Worm (Caenorhabditis elegans): ENCODE results near the gene Y48D7A.1.

Gene Y48D7A.1

DNA sequence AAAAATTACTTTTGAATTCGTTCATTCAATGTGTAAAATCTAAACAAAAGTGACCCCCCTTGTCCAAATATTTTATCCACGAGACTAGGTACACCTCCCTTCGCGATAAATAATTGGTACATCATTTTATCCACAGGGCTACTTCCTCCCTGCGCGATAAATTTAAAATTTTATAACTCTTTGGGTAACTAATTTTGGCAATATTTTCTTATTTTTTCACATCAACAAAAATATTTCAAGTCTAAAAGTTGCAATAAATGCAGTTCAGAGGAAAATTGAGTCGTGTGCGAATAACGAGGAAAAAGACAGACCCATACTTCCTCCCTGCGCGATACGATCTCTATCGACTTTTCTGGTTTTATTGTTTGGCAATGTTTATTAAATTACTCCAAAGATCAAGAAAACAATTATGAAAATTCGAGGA, 12.3 kb upstream of the Y48D7A.1 start:
- TF ChIP-seq ets-7 (tag; optimal IDR thresholded peaks at IDR 0.05) = peak; percentile 55
- TF ChIP-seq F13C5.2 (tag; optimal IDR thresholded peaks at IDR 0.05) = peak; percentile 94
- TF ChIP-seq tra-4 (tag; optimal IDR thresholded peaks at IDR 0.05) = no peak
- TF ChIP-seq ceh-13 (GFP tag; optimal IDR thresholded peaks at IDR 0.05) = no peak
- TF ChIP-seq ama-1 (optimal IDR thresholded peaks at IDR 0.05) = no peak
- peak; percentile 73 for TF ChIP-seq flt-1 (GFP tag; IDR thresholded peaks at IDR 0.05)
- TF ChIP-seq scrt-1 (GFP tag; IDR thresholded peaks at IDR 0.05) = peak; percentile 67; the same call in 1 of the 2 replicates
- no peak for TF ChIP-seq hmbx-1 (tag; optimal IDR thresholded peaks at IDR 0.05)
- peak; percentile 76 for TF ChIP-seq pes-1 (GFP tag; IDR thresholded peaks at IDR 0.05)
- TF ChIP-seq sea-1 (GFP tag; conservative IDR thresholded peaks at IDR 0.05) = no peak
- TF ChIP-seq ceh-36 (tag; optimal IDR thresholded peaks at IDR 0.05) = no peak
- no peak for TF ChIP-seq aly-1 (tag; optimal IDR thresholded peaks at IDR 0.05)
- peak; percentile 37 for TF ChIP-seq hnd-1 (tag; optimal IDR thresholded peaks at IDR 0.05)
- peak; percentile 80 for TF ChIP-seq hmg-4 (GFP tag; optimal IDR thresholded peaks at IDR 0.05)
- no peak for TF ChIP-seq tbx-11 (GFP tag; IDR thresholded peaks at IDR 0.05)
- TF ChIP-seq B0310.2 (tag; optimal IDR thresholded peaks at IDR 0.05) = peak; percentile 5
- peak; percentile 58; the same call in 1 of the 2 replicates for TF ChIP-seq tbx-37 (GFP tag; conservative IDR thresholded peaks at IDR 0.05)

ce11 chrX:2999652-3000051, 9.6 kb upstream of the Y48D7A.1 start, which contains the start of gene Y41G9A.17:
Gene Y41G9A.17, minus strand, starts transcription at chrX:2999752.
- TF ChIP-seq hmg-4 (GFP tag; optimal IDR thresholded peaks at IDR 0.05) = no peak
- TF ChIP-seq ceh-13 (GFP tag; optimal IDR thresholded peaks at IDR 0.05) = no peak
- TF ChIP-seq tbx-11 (GFP tag; IDR thresholded peaks at IDR 0.05) = no peak
- no peak for TF ChIP-seq tbx-37 (GFP tag; conservative IDR thresholded peaks at IDR 0.05)
- TF ChIP-seq F13C5.2 (tag; optimal IDR thresholded peaks at IDR 0.05) = no peak
- no peak for TF ChIP-seq ama-1 (optimal IDR thresholded peaks at IDR 0.05)
- TF ChIP-seq aly-1 (tag; optimal IDR thresholded peaks at IDR 0.05) = no peak
- no peak for TF ChIP-seq B0310.2 (tag; optimal IDR thresholded peaks at IDR 0.05)
- TF ChIP-seq hnd-1 (tag; optimal IDR thresholded peaks at IDR 0.05) = no peak

- TF ChIP-seq aly-1 (tag; optimal IDR thresholded peaks at IDR 0.05) (no peak), hmbx-1 (tag; optimal IDR thresholded peaks at IDR 0.05) (no peak), hmg-4 (GFP tag; optimal IDR thresholded peaks at IDR 0.05) (no peak), B0310.2 (tag; optimal IDR thresholded peaks at IDR 0.05) (no peak), sea-1 (GFP tag; conservative IDR thresholded peaks at IDR 0.05) (no peak), ets-7 (tag; optimal IDR thresholded peaks at IDR 0.05) (no peak), tbx-37 (GFP tag; conservative IDR thresholded peaks at IDR 0.05) (no peak), ama-1 (optimal IDR thresholded peaks at IDR 0.05) (no peak), pes-1 (GFP tag; IDR thresholded peaks at IDR 0.05) (no peak), scrt-1 (GFP tag; IDR thresholded peaks at IDR 0.05) (no peak), ceh-13 (GFP tag; optimal IDR thresholded peaks at IDR 0.05) (no peak), flt-1 (GFP tag; IDR thresholded peaks at IDR 0.05) (no peak), tra-4 (tag; optimal IDR thresholded peaks at IDR 0.05) (no peak)
These were observed 5.6 kb upstream of the Y48D7A.1 start, which contains the start of gene Y41G9A.6 for ce11 chrX:3003703-3004102. Gene Y41G9A.6, minus strand, starts transcription at chrX:3003803.

DNA sequence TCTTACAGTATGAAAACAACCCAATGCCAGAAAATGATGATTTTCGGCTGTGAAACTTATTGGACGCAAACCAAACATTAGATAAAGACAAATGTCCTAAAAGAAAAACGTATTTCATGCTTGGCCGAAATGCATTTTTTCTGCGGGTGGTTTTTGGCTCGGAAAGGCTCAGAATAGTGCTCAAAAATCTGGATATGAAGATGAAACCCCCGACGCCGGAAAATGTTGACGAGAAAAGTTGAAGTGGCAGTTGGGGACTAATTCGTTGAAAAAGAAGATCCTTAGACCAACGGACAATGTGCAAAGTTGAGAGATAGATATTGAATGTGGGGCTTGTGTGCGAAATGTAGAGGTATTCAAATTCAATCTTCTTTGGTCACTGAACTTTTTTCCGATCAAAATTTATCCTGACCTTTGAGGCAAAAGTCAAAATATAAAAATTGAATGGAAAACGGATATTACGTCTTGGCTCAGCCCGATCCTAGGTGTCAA, 9.3 kb downstream of the Y48D7A.1 start, which contains the start of gene flp-18:
Gene flp-18, minus strand, starts transcription at position 51 of the 492 bp plus-strand sequence.
- no peak for TF ChIP-seq flt-1 (GFP tag; IDR thresholded peaks at IDR 0.05)
- no peak for TF ChIP-seq sea-1 (GFP tag; conservative IDR thresholded peaks at IDR 0.05)

DNA sequence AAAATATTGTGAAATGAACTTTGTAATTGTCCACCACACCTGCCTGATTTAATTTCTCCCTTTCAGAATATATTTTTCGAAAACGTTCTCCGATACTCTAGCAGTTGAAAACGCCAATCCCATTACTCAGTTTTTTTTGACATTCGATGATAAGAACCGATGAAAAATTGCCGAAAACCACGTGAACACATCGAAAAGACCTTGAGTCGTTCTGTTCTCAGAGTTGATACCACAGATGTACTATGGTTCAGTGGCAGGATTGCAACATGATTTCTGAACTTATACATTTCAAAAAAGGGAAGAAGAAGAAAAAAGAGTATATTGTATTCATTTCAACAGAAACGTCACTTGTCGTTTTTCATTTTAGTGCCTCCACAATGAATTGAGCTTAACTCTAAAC, 10.7 kb downstream of the Y48D7A.1 start:
- no peak for TF ChIP-seq ama-1 (optimal IDR thresholded peaks at IDR 0.05)
- TF ChIP-seq tbx-37 (GFP tag; conservative IDR thresholded peaks at IDR 0.05) = no peak
- no peak for TF ChIP-seq scrt-1 (GFP tag; IDR thresholded peaks at IDR 0.05)
- no peak for TF ChIP-seq sea-1 (GFP tag; conservative IDR thresholded peaks at IDR 0.05)
- TF ChIP-seq ceh-13 (GFP tag; optimal IDR thresholded peaks at IDR 0.05) = no peak
- no peak for TF ChIP-seq ceh-36 (tag; optimal IDR thresholded peaks at IDR 0.05)
- no peak for TF ChIP-seq ets-7 (tag; optimal IDR thresholded peaks at IDR 0.05)
- TF ChIP-seq tbx-11 (GFP tag; IDR thresholded peaks at IDR 0.05) = no peak
- no peak for TF ChIP-seq hnd-1 (tag; optimal IDR thresholded peaks at IDR 0.05)
- no peak for TF ChIP-seq hmg-4 (GFP tag; optimal IDR thresholded peaks at IDR 0.05)
- no peak for TF ChIP-seq tra-4 (tag; optimal IDR thresholded peaks at IDR 0.05)
- no peak for TF ChIP-seq F13C5.2 (tag; optimal IDR thresholded peaks at IDR 0.05)
- no peak for TF ChIP-seq hmbx-1 (tag; optimal IDR thresholded peaks at IDR 0.05)
- no peak for TF ChIP-seq B0310.2 (tag; optimal IDR thresholded peaks at IDR 0.05)

ce11 chrX:3021466-3021865, 12.2 kb downstream of the Y48D7A.1 start:
- TF ChIP-seq ceh-36 (tag; optimal IDR thresholded peaks at IDR 0.05) = no peak
- no peak for TF ChIP-seq ets-7 (tag; optimal IDR thresholded peaks at IDR 0.05)
- TF ChIP-seq pes-1 (GFP tag; IDR thresholded peaks at IDR 0.05) = no peak
- TF ChIP-seq tra-4 (tag; optimal IDR thresholded peaks at IDR 0.05) = no peak

- TF ChIP-seq tra-4 (tag; optimal IDR thresholded peaks at IDR 0.05) = no peak
- TF ChIP-seq ceh-13 (GFP tag; optimal IDR thresholded peaks at IDR 0.05) = no peak
- no peak for TF ChIP-seq tbx-11 (GFP tag; IDR thresholded peaks at IDR 0.05)
- no peak for TF ChIP-seq tbx-37 (GFP tag; conservative IDR thresholded peaks at IDR 0.05)
- no peak for TF ChIP-seq aly-1 (tag; optimal IDR thresholded peaks at IDR 0.05)
- TF ChIP-seq B0310.2 (tag; optimal IDR thresholded peaks at IDR 0.05) = no peak
- TF ChIP-seq ets-7 (tag; optimal IDR thresholded peaks at IDR 0.05) = no peak
- no peak for TF ChIP-seq pes-1 (GFP tag; IDR thresholded peaks at IDR 0.05)
- no peak for TF ChIP-seq ama-1 (optimal IDR thresholded peaks at IDR 0.05)
- no peak for TF ChIP-seq hmg-4 (GFP tag; optimal IDR thresholded peaks at IDR 0.05)
- TF ChIP-seq hnd-1 (tag; optimal IDR thresholded peaks at IDR 0.05) = no peak
- no peak for TF ChIP-seq sea-1 (GFP tag; conservative IDR thresholded peaks at IDR 0.05)
- TF ChIP-seq scrt-1 (GFP tag; IDR thresholded peaks at IDR 0.05) = no peak
- TF ChIP-seq ceh-36 (tag; optimal IDR thresholded peaks at IDR 0.05) = no peak
These were observed 13.2 kb downstream of the Y48D7A.1 start for ce11 chrX:3022330-3023088.

Measured in whole organism, early embryonic.